Fruit fly (Drosophila melanogaster) whole organism, adult: ENCODE measurements around the gene CG33310.

ENCODE experiments used
- CG12768 ChIP-seq: fragments of 200-800 bp; sonication (Bioruptor generic); optimal IDR thresholded peaks from 2 replicates; lab custom pipeline; 2017; ENCODE audit warnings: missing biosample characterization, missing genetic modification characterization, mild to moderate bottlenecking, moderate library complexity, missing genetic modification reagents
- CG7045 ChIP-seq: fragments of 200-800 bp; sonication (Bioruptor generic); optimal IDR thresholded peaks from 2 replicates; lab custom pipeline; 2017; ENCODE audit warnings: missing biosample characterization, mild to moderate bottlenecking, missing genetic modification characterization
- Crg-1 ChIP-seq: fragments of 200-800 bp; sonication (Bioruptor generic); optimal IDR thresholded peaks from 2 replicates; lab custom pipeline; 2016; ENCODE audit warnings: missing biosample characterization, missing genetic modification characterization
- toe ChIP-seq: fragments of 200-800 bp; sonication (Bioruptor generic); optimal IDR thresholded peaks from 2 replicates; lab custom pipeline; 2016; ENCODE audit warnings: missing biosample characterization, missing genetic modification characterization

DNA sequence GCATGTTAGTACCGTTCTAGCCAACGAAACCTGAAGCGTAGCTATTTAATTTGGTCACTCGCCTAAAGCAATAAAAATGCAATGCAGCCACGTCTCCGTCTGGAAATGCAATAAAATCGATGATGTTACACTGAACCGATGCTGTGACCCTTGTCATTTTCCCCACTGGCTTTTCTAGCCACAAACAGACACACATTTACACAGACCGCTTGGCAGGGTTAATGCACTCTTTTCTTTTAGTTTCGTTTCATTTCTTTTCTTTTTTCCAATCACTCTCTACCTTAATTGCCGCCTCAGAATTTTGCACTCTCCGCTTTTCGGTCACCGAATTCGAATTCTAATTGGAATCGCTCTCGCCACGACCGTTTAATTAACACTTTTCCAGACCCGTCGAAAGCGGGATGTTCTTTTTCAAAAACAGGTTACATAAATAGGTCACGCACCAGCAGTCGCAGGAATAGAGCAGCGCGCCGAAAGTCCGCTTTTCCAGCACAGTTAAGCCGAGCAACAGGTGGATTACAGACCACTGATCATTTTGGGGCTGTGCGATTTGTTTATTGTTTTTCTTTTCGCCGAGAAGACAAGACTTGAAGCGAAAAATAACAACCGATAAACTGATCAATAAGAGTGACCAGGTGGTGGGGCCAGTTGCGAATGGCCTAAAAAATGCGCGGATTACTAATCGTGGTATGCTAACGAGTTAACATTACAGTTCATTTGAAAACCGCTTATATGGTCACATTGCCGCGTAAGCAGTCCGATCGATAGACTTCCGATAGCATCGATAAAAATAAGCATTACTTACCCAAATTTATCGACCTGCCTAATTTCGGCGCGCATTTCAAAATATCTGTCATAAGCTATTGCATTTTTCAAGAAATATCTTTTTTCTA is 30.8 kb downstream of the CG33310 start, which contains the start of gene ck:
- TF ChIP-seq toe (GFP tag; lab: Kevin White, UChicago) (no peak), CG12768 (GFP tag; lab: Kevin White, UChicago) (no peak), Crg-1 (GFP tag; lab: Kevin White, UChicago) (no peak), CG7045 (GFP tag; lab: Kevin White, UChicago) (no peak)
